Fruit fly (Drosophila melanogaster) S2 (cell line): ENCODE results near the gene Crg-1.

Experiments used
- CG8478 ChIP-seq: fragments of >200 bp; optimal IDR thresholded peaks from 2 replicates; lab custom pipeline; 2018
- CTCF ChIP-seq, 2 experiments: fragments of >200 bp; optimal IDR thresholded peaks; 2 replicates each; lab custom pipeline; 2018

Crg-1 gene

DNA sequence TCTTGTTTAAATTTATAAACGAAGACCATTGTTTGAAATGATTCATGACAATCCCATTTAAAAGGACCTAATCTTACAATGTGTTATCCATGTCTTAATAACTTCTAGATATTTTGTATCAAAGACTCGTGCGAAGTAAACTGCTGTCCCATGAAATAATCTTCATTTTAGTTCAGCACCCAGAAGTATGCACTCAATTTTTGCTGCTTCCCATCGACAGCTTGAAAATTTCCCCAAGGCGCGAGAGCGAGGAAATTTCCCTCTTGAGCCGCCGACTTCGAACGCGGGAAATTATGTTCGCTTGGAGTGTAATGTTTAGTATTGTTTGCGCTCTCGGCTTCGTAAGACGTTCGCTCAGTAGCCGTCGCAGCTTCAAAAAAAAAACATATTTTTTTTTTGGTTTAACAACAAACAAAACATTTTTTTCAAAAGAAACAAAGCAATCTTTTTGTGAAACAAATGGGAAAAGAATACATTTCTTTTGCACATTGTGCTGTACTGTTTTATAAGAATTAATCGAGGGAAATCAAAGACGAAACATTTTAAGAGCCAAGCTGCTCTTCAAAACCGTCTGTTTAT, 42.8 kb downstream of the Crg-1 start:
- no peak for TF ChIP-seq CTCF (optimal IDR thresholded peaks at IDR 0.05; lab: Kevin White, UChicago)
- no peak for TF ChIP-seq CG8478 (lab: Kevin White, UChicago)

dm6 chrX:3837628-3838027, 44.6 kb downstream of the Crg-1 start:
- TF ChIP-seq CG8478 (lab: Kevin White, UChicago), result no peak
- no peak for TF ChIP-seq CTCF (optimal IDR thresholded peaks at IDR 0.05; lab: Kevin White, UChicago)

DNA sequence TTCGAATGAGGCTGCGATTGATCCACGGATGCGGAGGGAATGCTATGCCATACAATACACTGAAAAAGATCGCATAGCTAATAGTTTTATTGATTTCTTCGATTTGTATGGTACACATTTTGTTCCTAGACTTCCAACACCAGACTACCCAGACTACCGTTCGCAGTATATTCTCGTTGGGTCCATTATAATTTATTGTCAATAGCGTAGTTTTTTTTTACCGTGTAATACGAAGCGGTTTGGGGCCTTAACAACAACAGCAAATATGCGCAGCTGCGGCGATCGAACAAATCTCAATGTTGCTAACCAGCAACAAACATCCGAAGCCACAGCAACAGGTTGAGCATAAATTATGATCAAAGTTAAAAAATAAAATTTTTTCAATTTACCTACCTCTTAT, 45.6 kb downstream of the Crg-1 start:
- TF ChIP-seq CG8478 (lab: Kevin White, UChicago) (no peak), CTCF (optimal IDR thresholded peaks at IDR 0.05; lab: Kevin White, UChicago) (no peak)

- TF ChIP-seq CTCF (optimal IDR thresholded peaks at IDR 0.05; lab: Kevin White, UChicago) (peak in 1 of 2 experiments; percentile 3), CG8478 (lab: Kevin White, UChicago) (no peak)
Observed at dm6 chrX:3840962-3841361, 47.9 kb downstream of the Crg-1 start.

dm6 chrX:3842898-3843297, 49.9 kb downstream of the Crg-1 start:
- TF ChIP-seq CTCF (optimal IDR thresholded peaks at IDR 0.05; lab: Kevin White, UChicago), result no peak
- TF ChIP-seq CG8478 (lab: Kevin White, UChicago), result no peak

- TF ChIP-seq CTCF (optimal IDR thresholded peaks at IDR 0.05; lab: Kevin White, UChicago) (no peak), CG8478 (lab: Kevin White, UChicago) (no peak)
Observed at dm6 chrX:3845340-3846161, 52.5 kb downstream of the Crg-1 start.

- no peak for TF ChIP-seq CTCF (optimal IDR thresholded peaks at IDR 0.05; lab: Kevin White, UChicago)
Observed at dm6 chrX:3846393-3846792, 53.4 kb downstream of the Crg-1 start.
